Worm (Caenorhabditis elegans) whole organism, midembryonic: Measurements from ENCODE around the gene srh-223.

Source experiments
- cog-1 ChIP-seq: sonication (generic microtip); optimal IDR thresholded peaks from 2 replicates; lab custom pipeline; 2016; ENCODE audit warnings: missing genetic modification characterization, missing compliant biosample characterization
- flt-1 ChIP-seq: fragments of 200-800 bp; sonication (Bioruptor generic); IDR thresholded peaks from 2 replicates; pipeline ENCODE4 v1.3.6; 2022; ENCODE audit warnings: missing genetic modification characterization, missing compliant biosample characterization
- klf-2 ChIP-seq: fragments of 200-800 bp; sonication (Bioruptor generic); conservative IDR thresholded peaks from 2 replicates; pipeline ENCODE4 v1.3.6; 2022; ENCODE audit warnings: missing genetic modification reagents, missing genetic modification characterization, missing compliant biosample characterization
- med-1 ChIP-seq: sonication (generic microtip); optimal IDR thresholded peaks from 2 replicates; lab custom pipeline; 2017; ENCODE audit warnings: missing genetic modification characterization, mild to moderate bottlenecking, missing compliant biosample characterization, antibody characterized with exemption, missing genetic modification reagents; ENCODE audit not compliant: insufficient read depth
- tab-1 ChIP-seq: fragments of 200-800 bp; sonication (Bioruptor generic); IDR thresholded peaks from 2 replicates; pipeline ENCODE4 v1.3.6; 2022; ENCODE audit warnings: missing genetic modification characterization, missing compliant biosample characterization
- ztf-23 ChIP-seq: fragments of 200-800 bp; sonication (Bioruptor generic); IDR thresholded peaks from 2 replicates; pipeline ENCODE4 v1.3.6; 2022; ENCODE audit warnings: missing genetic modification reagents, missing genetic modification characterization, missing compliant biosample characterization
- ztf-29 ChIP-seq: fragments of 200-800 bp; sonication (Bioruptor generic); IDR thresholded peaks from 2 replicates; pipeline ENCODE4 v1.3.6; 2022; ENCODE audit warnings: missing genetic modification reagents, missing genetic modification characterization, missing compliant biosample characterization

- no peak for TF ChIP-seq ztf-29 (GFP tag; lab: Robert Waterston, UW)
- no peak for TF ChIP-seq cog-1
- TF ChIP-seq flt-1 (GFP tag; lab: Robert Waterston, UW) = no peak
- TF ChIP-seq med-1 = no peak
- TF ChIP-seq klf-2 (GFP tag; lab: Robert Waterston, UW) = no peak
- no peak for TF ChIP-seq ztf-23 (GFP tag; lab: Robert Waterston, UW)
- no peak for TF ChIP-seq tab-1 (GFP tag; lab: Robert Waterston, UW)
Measured at ce11 chrIV:3965013-3965412, 16.7 kb upstream of the srh-223 start, which contains the start of gene clec-76.
